Worm (Caenorhabditis elegans) whole organism, L3 larva: ENCODE results near the gene K09E2.1.

ENCODE experiments used
- ZK546.5 ChIP-seq: sonication (generic microtip); optimal IDR thresholded peaks from 2 replicates; lab custom pipeline; 2017; ENCODE audit warnings: missing biosample characterization, missing genetic modification characterization
- ceh-16 ChIP-seq: sonication (generic microtip); optimal IDR thresholded peaks from 2 replicates; lab custom pipeline; 2017; ENCODE audit warnings: missing biosample characterization, missing genetic modification characterization
- ceh-28 ChIP-seq: fragments of 150-350 bp; optimal IDR thresholded peaks from 2 replicates; lab custom pipeline; 2014; ENCODE audit warnings: missing biosample characterization, missing genetic modification reagents, missing genetic modification characterization
- ceh-9 ChIP-seq: sonication (generic microtip); optimal IDR thresholded peaks from 2 replicates; lab custom pipeline; 2018; ENCODE audit warnings: missing biosample characterization, missing genetic modification characterization
- daf-12 ChIP-seq: fragments of 150-350 bp; optimal IDR thresholded peaks from 2 replicates; lab custom pipeline; 2014; ENCODE audit warnings: missing biosample characterization, missing genetic modification reagents, missing genetic modification characterization
- elt-3 ChIP-seq, 3 experiments: fragments of 150-350 bp in 1 of 3; sonication (generic microtip) in 2 of 3; optimal IDR thresholded peaks; 2 replicates in 2 of 3; 4 replicates in 1 of 3; lab custom pipeline; 2014 to 2017; ENCODE audit warnings: missing biosample characterization in 3 of 3, missing genetic modification characterization in 3 of 3
- eor-1 ChIP-seq, 2 experiments: fragments of 150-350 bp; optimal IDR thresholded peaks; 2 replicates each; lab custom pipeline; 2014 to 2018; ENCODE audit warnings: missing biosample characterization in 2 of 2, missing genetic modification characterization in 2 of 2
- jun-1 ChIP-seq: fragments of 150-350 bp; optimal IDR thresholded peaks from 2 replicates; lab custom pipeline; 2014; ENCODE audit warnings: missing biosample characterization, missing genetic modification reagents, missing genetic modification characterization
- mml-1 ChIP-seq: fragments of 150-350 bp; sonication (generic microtip); optimal IDR thresholded peaks from 3 replicates; lab custom pipeline; 2014; ENCODE audit warnings: missing biosample characterization, missing genetic modification characterization
- nhr-23 ChIP-seq: fragments of 150-350 bp; optimal IDR thresholded peaks from 2 replicates; lab custom pipeline; 2014; ENCODE audit warnings: missing biosample characterization, missing genetic modification reagents, missing genetic modification characterization
- nhr-237 ChIP-seq: fragments of 150-350 bp; optimal IDR thresholded peaks from 2 replicates; lab custom pipeline; 2014; ENCODE audit warnings: missing biosample characterization, missing genetic modification characterization
- nhr-76 ChIP-seq: fragments of 150-350 bp; sonication (generic microtip); optimal IDR thresholded peaks from 5 replicates; lab custom pipeline; 2014; ENCODE audit warnings: missing biosample characterization, missing genetic modification characterization
- snpc-4 ChIP-seq: fragments of 150-350 bp; optimal IDR thresholded peaks from 2 replicates; lab custom pipeline; 2014; ENCODE audit warnings: missing biosample characterization, missing genetic modification characterization
- zag-1 ChIP-seq: fragments of 150-350 bp; optimal IDR thresholded peaks from 2 replicates; lab custom pipeline; 2014; ENCODE audit warnings: missing biosample characterization, missing genetic modification characterization

- TF ChIP-seq zag-1 (tag; lab: Kevin White, UChicago) (no peak), nhr-237 (tag; lab: Kevin White, UChicago) (no peak), nhr-23 (tag; lab: Kevin White, UChicago) (no peak), ZK546.5 (tag; lab: Kevin White, UChicago) (no peak), elt-3 (tag; optimal IDR thresholded peaks at IDR 0.05; lab: Kevin White, UChicago) (no peak), snpc-4 (tag; lab: Kevin White, UChicago) (no peak), mml-1 (tag; lab: Kevin White, UChicago) (no peak), ceh-16 (tag; lab: Kevin White, UChicago) (no peak), daf-12 (tag; lab: Kevin White, UChicago) (no peak), eor-1 (tag; optimal IDR thresholded peaks at IDR 0.05; lab: Kevin White, UChicago) (no peak), ceh-28 (no peak), jun-1 (tag; lab: Kevin White, UChicago) (no peak), ceh-9 (tag; lab: Kevin White, UChicago) (no peak), nhr-76 (no peak)
Observed at ce11 chrX:8675151-8675550, 6.5 kb upstream of the K09E2.1 start.
